Fruit fly (Drosophila melanogaster): Measurements from ENCODE around the gene Hsp68.

Gene Hsp68

dm6 chr3R:24102387-24102786, 45.3 kb upstream of the Hsp68 start:
- TF ChIP-seq dsx (GFP tag; optimal IDR thresholded peaks at IDR 0.05; ENCODE audit: poor library complexity, severe bottlenecking) (no peak), CG8632 (GFP tag; optimal IDR thresholded peaks at IDR 0.05) (no peak), cyc (GFP tag; optimal IDR thresholded peaks at IDR 0.05) (no peak), fkh (GFP tag; optimal IDR thresholded peaks at IDR 0.05) (peak; percentile 61), spab (GFP tag; optimal IDR thresholded peaks at IDR 0.05) (no peak), dac (GFP tag; optimal IDR thresholded peaks at IDR 0.05) (no peak)

dm6 chr3R:24101437-24101836, 44.3 kb upstream of the Hsp68 start:
- no peak for TF ChIP-seq CG6808 (GFP tag; optimal IDR thresholded peaks at IDR 0.05)
- TF ChIP-seq Ets21C (GFP tag; optimal IDR thresholded peaks at IDR 0.05), result no peak
- no peak for TF ChIP-seq CG6163 (GFP tag; IDR thresholded peaks at IDR 0.05)
- no peak for TF ChIP-seq CG15336 (GFP tag; IDR thresholded peaks at IDR 0.05)
- no peak for TF ChIP-seq Lpt (GFP tag; optimal IDR thresholded peaks at IDR 0.05)
- no peak for TF ChIP-seq CG34406 (GFP tag; optimal IDR thresholded peaks at IDR 0.05)
- TF ChIP-seq ss (GFP tag; optimal IDR thresholded peaks at IDR 0.05), result no peak
- no peak for TF ChIP-seq fd59A (GFP tag; optimal IDR thresholded peaks at IDR 0.05)
- TF ChIP-seq Hr38 (GFP tag; optimal IDR thresholded peaks at IDR 0.05), result no peak
- no peak for TF ChIP-seq esn (GFP tag; optimal IDR thresholded peaks at IDR 0.05)
- no peak for TF ChIP-seq fd85E (GFP tag; optimal IDR thresholded peaks at IDR 0.05)
- TF ChIP-seq achi (GFP tag; optimal IDR thresholded peaks at IDR 0.05), result no peak

dm6 chr3R:24100717-24101116, 43.6 kb upstream of the Hsp68 start:
- TF ChIP-seq pdm3 (GFP tag; optimal IDR thresholded peaks at IDR 0.05), result peak; percentile 5
- TF ChIP-seq CG32006 (GFP tag; optimal IDR thresholded peaks at IDR 0.05), result peak; percentile 17
- TF ChIP-seq CG8119 (GFP tag; IDR thresholded peaks at IDR 0.05), result 0 out of 3 replicates have a peak, but pooled peaks have one; percentile 17
- TF ChIP-seq Hr4 (GFP tag; optimal IDR thresholded peaks at IDR 0.05), result peak; percentile 26
- 0 out of 3 replicates have a peak, but pooled peaks have one; percentile 15 for TF ChIP-seq eg (GFP tag; IDR thresholded peaks at IDR 0.05)
- no peak for TF ChIP-seq Sox102F (GFP tag; optimal IDR thresholded peaks at IDR 0.05)
- TF ChIP-seq esn (GFP tag; optimal IDR thresholded peaks at IDR 0.05), result no peak

- TF ChIP-seq Ets21C (GFP tag; optimal IDR thresholded peaks at IDR 0.05) (peak; percentile 60), CG11762 (GFP tag; optimal IDR thresholded peaks at IDR 0.05; ENCODE audit: insufficient read depth) (peak; percentile 31), pdm3 (GFP tag; optimal IDR thresholded peaks at IDR 0.05) (peak; percentile 76), svp (GFP tag) (peak; percentile 86), CG6808 (GFP tag; optimal IDR thresholded peaks at IDR 0.05) (peak; percentile 18), CG11294 (GFP tag; IDR thresholded peaks at IDR 0.05) (peak; percentile 57; the same call in 1 of the 2 replicates), fkh (GFP tag; optimal IDR thresholded peaks at IDR 0.05) (peak; percentile 17), CG6792 (GFP tag; optimal IDR thresholded peaks at IDR 0.05) (peak; percentile 41), Eip75B (GFP tag; optimal IDR thresholded peaks at IDR 0.05) (peak; percentile 52), ss (GFP tag; optimal IDR thresholded peaks at IDR 0.05) (peak in 1 of 2 experiments; percentile 21), Hr4 (GFP tag; optimal IDR thresholded peaks at IDR 0.05) (peak; percentile 68), acj6 (GFP tag; optimal IDR thresholded peaks at IDR 0.05) (peak; percentile 75), achi (GFP tag; optimal IDR thresholded peaks at IDR 0.05) (peak; percentile 74), CG31627 (GFP tag; optimal IDR thresholded peaks at IDR 0.05) (peak; percentile 84), CG3919 (GFP tag; optimal IDR thresholded peaks at IDR 0.05) (peak; percentile 72), Met (GFP tag; optimal IDR thresholded peaks at IDR 0.05) (peak; percentile 74), OdsH (GFP tag; optimal IDR thresholded peaks at IDR 0.05) (peak; percentile 71), CG4318 (GFP tag; optimal IDR thresholded peaks at IDR 0.05) (peak; percentile 36), topi (GFP tag; optimal IDR thresholded peaks at IDR 0.05) (peak; percentile 80), CG32006 (GFP tag; optimal IDR thresholded peaks at IDR 0.05) (peak; percentile 72), CG15336 (GFP tag; IDR thresholded peaks at IDR 0.05) (peak; percentile 76), CG3032 (tag; optimal IDR thresholded peaks at IDR 0.05) (peak; percentile 45), eg (GFP tag; IDR thresholded peaks at IDR 0.05) (peak; percentile 72), CG6854 (GFP tag; optimal IDR thresholded peaks at IDR 0.05) (no peak), Ets96B (tag; optimal IDR thresholded peaks at IDR 0.05) (peak; percentile 65), Sox15 (GFP tag; optimal IDR thresholded peaks at IDR 0.05) (peak; percentile 32), spab (GFP tag; optimal IDR thresholded peaks at IDR 0.05) (peak; percentile 8), CG9139 (GFP tag; optimal IDR thresholded peaks at IDR 0.05) (no peak), vri (GFP tag; optimal IDR thresholded peaks at IDR 0.05) (peak; percentile 65), fd59A (GFP tag; optimal IDR thresholded peaks at IDR 0.05) (peak; percentile 17)
Observed at dm6 chr3R:24099039-24100026, 42.2 kb upstream of the Hsp68 start.

Data from whole organism, prepupa.